Worm (Caenorhabditis elegans) whole organism, L4 larva: ENCODE results near the gene F46B6.5.

Source experiments
- F26F4.8 ChIP-seq: fragments of 200-800 bp; sonication (Bioruptor generic); conservative IDR thresholded peaks from 2 replicates; pipeline ENCODE4 v1.3.6; 2022; ENCODE audit warnings: missing genetic modification characterization, missing compliant biosample characterization
- F49E8.2 ChIP-seq: sonication (generic microtip); optimal IDR thresholded peaks from 2 replicates; lab custom pipeline; 2016; ENCODE audit warnings: missing compliant biosample characterization, mild to moderate bottlenecking, missing genetic modification characterization, borderline replicate concordance
- Y48G9A.11 ChIP-seq: fragments of 200-800 bp; sonication (Bioruptor generic); IDR thresholded peaks from 2 replicates; pipeline ENCODE4 v1.3.6; 2022; ENCODE audit warnings: missing genetic modification reagents, missing genetic modification characterization, missing compliant biosample characterization
- Y5F2A.4 ChIP-seq: fragments of 200-800 bp; sonication (Bioruptor generic); optimal IDR thresholded peaks from 2 replicates; lab custom pipeline; 2018; ENCODE audit warnings: mild to moderate bottlenecking, missing genetic modification characterization, missing compliant biosample characterization
- ZK546.5 ChIP-seq, 2 experiments: sonication (generic microtip); optimal IDR thresholded peaks; 2 replicates each; lab custom pipeline; 2017; ENCODE audit warnings: missing biosample characterization in 2 of 2, missing genetic modification characterization in 2 of 2
- aha-1 ChIP-seq: fragments of 150-350 bp; peaks from one replicate; lab custom pipeline; 2014; ENCODE audit warnings: missing biosample characterization, missing genetic modification characterization
- ceh-20 ChIP-seq: fragments of 200-800 bp; sonication (Bioruptor generic); IDR thresholded peaks from 2 replicates; pipeline ENCODE4 v1.3.6; 2022; ENCODE audit warnings: missing genetic modification reagents, missing genetic modification characterization, missing compliant biosample characterization
- ceh-44 ChIP-seq: fragments of 200-800 bp; sonication (Bioruptor generic); IDR thresholded peaks from 2 replicates; pipeline ENCODE4 v1.3.6; 2022; ENCODE audit warnings: missing genetic modification reagents, missing genetic modification characterization, missing compliant biosample characterization
- ces-1 ChIP-seq: fragments of 150-350 bp; sonication (generic microtip); optimal IDR thresholded peaks from 4 replicates; lab custom pipeline; 2014; ENCODE audit warnings: missing biosample characterization, missing genetic modification reagents, missing genetic modification characterization
- cey-2 ChIP-seq: sonication (generic microtip); optimal IDR thresholded peaks from 3 replicates; lab custom pipeline; 2017; ENCODE audit warnings: missing genetic modification characterization, mild to moderate bottlenecking, missing compliant biosample characterization, antibody characterized with exemption, borderline replicate concordance; ENCODE audit not compliant: insufficient read depth
- ctbp-1 ChIP-seq: fragments of 200-800 bp; sonication (Bioruptor generic); IDR thresholded peaks from 2 replicates; pipeline ENCODE4 v1.3.6; 2022; ENCODE audit warnings: missing genetic modification reagents, missing genetic modification characterization, missing compliant biosample characterization
- daf-12 ChIP-seq: fragments of 150-350 bp; optimal IDR thresholded peaks from 2 replicates; lab custom pipeline; 2014; ENCODE audit warnings: missing biosample characterization, missing genetic modification reagents, missing genetic modification characterization
- dmd-8 ChIP-seq: fragments of 200-800 bp; sonication (Bioruptor generic); IDR thresholded peaks from 2 replicates; pipeline ENCODE4 v1.3.6; 2022; ENCODE audit warnings: missing genetic modification characterization, missing compliant biosample characterization
- dmd-9 ChIP-seq: fragments of 200-800 bp; sonication (Bioruptor generic); IDR thresholded peaks from 2 replicates; pipeline ENCODE4 v1.3.6; 2022; ENCODE audit warnings: missing genetic modification reagents, missing genetic modification characterization, missing compliant biosample characterization
- fkh-10 ChIP-seq: fragments of 150-350 bp; optimal IDR thresholded peaks from 2 replicates; lab custom pipeline; 2014; ENCODE audit warnings: missing biosample characterization, missing genetic modification reagents, missing genetic modification characterization
- fos-1 ChIP-seq: fragments of 150-350 bp; optimal IDR thresholded peaks from 2 replicates; lab custom pipeline; 2014; ENCODE audit warnings: missing biosample characterization, missing genetic modification characterization
- gei-8 ChIP-seq: fragments of 200-800 bp; sonication (Bioruptor generic); optimal IDR thresholded peaks from 2 replicates; lab custom pipeline; 2018; ENCODE audit warnings: mild to moderate bottlenecking, missing genetic modification characterization, missing compliant biosample characterization
- lsy-2 ChIP-seq, 2 experiments: fragments of 150-350 bp in 1 of 2; sonication (generic microtip) in 1 of 2; optimal IDR thresholded peaks; 2 replicates each; lab custom pipeline; 2014 to 2017; ENCODE audit warnings: missing biosample characterization in 2 of 2, missing genetic modification characterization in 2 of 2
- madf-9 ChIP-seq: fragments of 200-800 bp; sonication (Bioruptor generic); conservative IDR thresholded peaks from 2 replicates; pipeline ENCODE4 v1.3.6; 2022; ENCODE audit warnings: missing genetic modification reagents, missing genetic modification characterization, missing compliant biosample characterization
- mdl-1 ChIP-seq, 2 experiments: fragments of 150-350 bp in 1 of 2; sonication (generic microtip) in 1 of 2; optimal IDR thresholded peaks; 2 replicates each; lab custom pipeline; 2014 to 2017; ENCODE audit warnings: missing biosample characterization in 2 of 2, missing genetic modification characterization in 2 of 2
- mep-1 ChIP-seq: fragments of 150-350 bp; sonication (generic microtip); optimal IDR thresholded peaks from 3 replicates; lab custom pipeline; 2014; ENCODE audit warnings: missing biosample characterization, missing genetic modification characterization
- mes-2 ChIP-seq: sonication (generic microtip); optimal IDR thresholded peaks from 2 replicates; lab custom pipeline; 2016; ENCODE audit warnings: missing genotype, mild to moderate bottlenecking, missing genetic modification characterization, missing compliant biosample characterization; ENCODE audit not compliant: poor library complexity, severe bottlenecking
- mxl-3 ChIP-seq: fragments of 200-800 bp; sonication (Bioruptor generic); optimal IDR thresholded peaks from 2 replicates; lab custom pipeline; 2018; ENCODE audit warnings: mild to moderate bottlenecking, missing genetic modification characterization, missing compliant biosample characterization
- nhr-102 ChIP-seq: sonication (generic microtip); optimal IDR thresholded peaks from 2 replicates; lab custom pipeline; 2016; ENCODE audit warnings: mild to moderate bottlenecking, missing genetic modification characterization, moderate library complexity, missing compliant biosample characterization
- nhr-11 ChIP-seq: fragments of 150-350 bp; optimal IDR thresholded peaks from 2 replicates; lab custom pipeline; 2014; ENCODE audit warnings: missing biosample characterization, missing genetic modification characterization
- nhr-237 ChIP-seq: sonication (generic microtip); optimal IDR thresholded peaks from 2 replicates; lab custom pipeline; 2017; ENCODE audit warnings: missing biosample characterization, missing genetic modification characterization
- nhr-76 ChIP-seq: fragments of 150-350 bp; optimal IDR thresholded peaks from 2 replicates; lab custom pipeline; 2014; ENCODE audit warnings: missing biosample characterization, missing genetic modification characterization
- php-3 ChIP-seq: fragments of 200-800 bp; sonication (Bioruptor generic); IDR thresholded peaks from 2 replicates; pipeline ENCODE4 v1.3.6; 2022; ENCODE audit warnings: missing genetic modification reagents, missing genetic modification characterization, missing compliant biosample characterization
- set-16 ChIP-seq: fragments of 200-800 bp; sonication (Bioruptor generic); IDR thresholded peaks from 2 replicates; pipeline ENCODE4 v1.3.6; 2022; ENCODE audit warnings: missing genetic modification reagents, missing genetic modification characterization, missing compliant biosample characterization
- snpc-1.2 ChIP-seq: fragments of 200-800 bp; sonication (Bioruptor generic); IDR thresholded peaks from 2 replicates; pipeline ENCODE4 v1.3.6; 2022; ENCODE audit warnings: missing genetic modification reagents, missing genetic modification characterization, missing compliant biosample characterization
- unc-62 ChIP-seq, 3 experiments: fragments of 150-350 bp in 1 of 3; sonication (generic microtip); optimal IDR thresholded peaks in 2 of 3; peaks in 1 of 3; 1 replicate in 1 of 3; 2 replicates in 2 of 3; lab custom pipeline; 2014 to 2017; ENCODE audit warnings: missing biosample characterization in 3 of 3, missing genetic modification characterization in 3 of 3, missing genetic modification reagents in 3 of 3, missing genotype in 1 of 3
- zip-11 ChIP-seq: fragments of 200-800 bp; sonication (Bioruptor generic); IDR thresholded peaks from 2 replicates; pipeline ENCODE4 v1.3.6; 2022; ENCODE audit warnings: missing genetic modification characterization, missing compliant biosample characterization
- ztf-11 ChIP-seq: fragments of 150-350 bp; optimal IDR thresholded peaks from 2 replicates; lab custom pipeline; 2014; ENCODE audit warnings: missing biosample characterization, missing genetic modification characterization
- ztf-7 ChIP-seq: fragments of 150-350 bp; optimal IDR thresholded peaks from 2 replicates; lab custom pipeline; 2014; ENCODE audit warnings: missing biosample characterization, missing genetic modification characterization

Gene F46B6.5

DNA sequence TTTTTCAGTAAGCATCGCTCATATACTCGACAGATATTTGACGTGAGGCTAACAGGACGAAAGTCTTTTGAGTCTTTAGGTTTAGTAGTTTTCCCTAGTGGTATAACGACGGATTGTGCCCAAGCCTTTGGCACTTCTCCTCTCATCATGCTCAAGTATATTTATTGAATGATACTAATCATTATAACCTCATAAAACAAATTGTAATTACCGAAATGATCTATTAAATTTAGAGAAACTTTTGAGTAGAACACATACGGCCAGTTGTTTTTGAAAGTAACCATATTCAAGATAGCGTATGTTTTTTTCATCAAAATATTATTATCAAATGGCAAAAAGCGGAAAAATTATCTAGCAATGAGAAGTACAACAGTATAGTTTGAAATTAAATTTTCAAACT lies 11.6 kb downstream of the F46B6.5 start:
- TF ChIP-seq set-16 (GFP tag; lab: Robert Waterston, UW) (no peak), gei-8 (GFP tag; lab: Kevin White, UChicago) (no peak), snpc-1.2 (GFP tag; lab: Robert Waterston, UW) (no peak), cey-2 (no peak), mes-2 (tag; lab: Kevin White, UChicago) (no peak), ZK546.5 (tag; optimal IDR thresholded peaks at IDR 0.05; lab: Kevin White, UChicago) (no peak), ceh-44 (GFP tag; lab: Robert Waterston, UW) (no peak), nhr-11 (tag; lab: Kevin White, UChicago) (no peak), Y5F2A.4 (GFP tag; lab: Kevin White, UChicago) (no peak), nhr-237 (tag; lab: Kevin White, UChicago) (no peak), mep-1 (tag; lab: Kevin White, UChicago) (no peak), nhr-76 (no peak), Y48G9A.11 (GFP tag; lab: Robert Waterston, UW) (no peak), aha-1 (no peak), daf-12 (tag; lab: Kevin White, UChicago) (no peak), fos-1 (tag; lab: Kevin White, UChicago) (no peak), dmd-8 (GFP tag; lab: Robert Waterston, UW) (no peak), lsy-2 (tag; optimal IDR thresholded peaks at IDR 0.05; lab: Kevin White, UChicago) (no peak), dmd-9 (GFP tag; lab: Robert Waterston, UW) (no peak), ztf-7 (tag; lab: Kevin White, UChicago) (no peak)

DNA sequence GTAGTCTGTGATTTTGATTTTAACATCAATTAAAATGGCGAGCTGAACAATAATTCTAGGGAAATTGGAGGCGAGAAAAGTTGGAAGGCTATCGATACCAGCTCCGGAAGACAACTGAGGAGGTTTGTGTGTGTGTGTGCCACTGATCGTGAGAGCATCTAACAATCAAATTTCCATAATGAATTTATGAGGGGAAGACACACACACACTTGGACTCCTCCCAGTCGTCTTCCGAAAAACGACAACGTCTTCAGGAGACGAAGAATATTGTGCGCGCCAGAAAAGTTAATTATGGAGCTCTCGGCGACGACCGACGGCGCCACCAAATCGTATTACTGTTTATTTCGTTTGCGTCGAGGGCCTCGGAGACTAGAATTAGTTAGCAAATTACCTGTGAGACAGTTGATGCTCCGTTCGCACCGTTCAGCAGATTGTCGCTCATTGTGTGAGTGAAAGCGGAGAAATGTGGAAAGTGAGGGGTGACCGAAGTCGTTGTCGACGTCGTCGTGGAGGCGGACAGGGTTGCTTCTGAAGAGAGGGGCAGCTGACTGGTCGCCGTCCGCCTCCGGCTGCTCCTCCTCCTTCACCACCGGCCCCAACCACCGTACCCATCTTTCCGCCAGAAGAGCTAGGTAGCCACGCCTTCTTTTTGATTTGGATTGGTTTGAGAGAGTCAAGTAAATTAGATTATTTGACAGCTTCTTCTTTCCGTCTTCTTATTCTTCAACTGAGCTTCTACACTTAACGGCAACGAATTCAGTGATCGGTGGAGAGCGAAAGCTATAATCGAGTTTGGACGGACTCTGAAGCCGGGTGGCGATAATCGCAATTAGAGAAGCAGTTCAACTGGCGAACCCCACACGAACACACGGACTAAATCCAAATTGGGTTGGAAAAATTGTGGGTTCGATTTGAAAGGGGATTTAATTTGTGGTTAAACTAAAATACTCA lies 13.8 kb downstream of the F46B6.5 start, which contains the start of gene unc-42:
Gene unc-42, minus strand, starts transcription at position 564 of the 951 bp plus-strand sequence.
- TF ChIP-seq F49E8.2 (tag; lab: Kevin White, UChicago) (no peak), F26F4.8 (GFP tag; lab: Robert Waterston, UW) (no peak), ztf-11 (tag; lab: Kevin White, UChicago) (no peak), lsy-2 (tag; optimal IDR thresholded peaks at IDR 0.05; lab: Kevin White, UChicago) (peak in 1 of 2 experiments; percentile 40), ZK546.5 (tag; optimal IDR thresholded peaks at IDR 0.05; lab: Kevin White, UChicago) (no peak), mdl-1 (tag; optimal IDR thresholded peaks at IDR 0.05; lab: Kevin White, UChicago) (no peak), ceh-20 (GFP tag; lab: Robert Waterston, UW) (no peak), madf-9 (no peak), fkh-10 (peak; percentile 73), mxl-3 (GFP tag; lab: Kevin White, UChicago) (no peak), mep-1 (tag; lab: Kevin White, UChicago) (no peak), ces-1 (GFP tag; lab: Kevin White, UChicago) (peak; percentile 100), zip-11 (GFP tag; lab: Robert Waterston, UW) (no peak), unc-62 (GFP tag; optimal IDR thresholded peaks at IDR 0.05 in 1 of 2; lab: Kevin White, UChicago) (peak in 1 of 2 experiments; percentile 4), unc-62 (tag; optimal IDR thresholded peaks at IDR 0.05; lab: Kevin White, UChicago) (no peak), aha-1 (peak; percentile 2), ctbp-1 (GFP tag; lab: Robert Waterston, UW) (peak; percentile 70), nhr-102 (no peak), ztf-7 (tag; lab: Kevin White, UChicago) (no peak), set-16 (GFP tag; lab: Robert Waterston, UW) (peak; percentile 93)

DNA sequence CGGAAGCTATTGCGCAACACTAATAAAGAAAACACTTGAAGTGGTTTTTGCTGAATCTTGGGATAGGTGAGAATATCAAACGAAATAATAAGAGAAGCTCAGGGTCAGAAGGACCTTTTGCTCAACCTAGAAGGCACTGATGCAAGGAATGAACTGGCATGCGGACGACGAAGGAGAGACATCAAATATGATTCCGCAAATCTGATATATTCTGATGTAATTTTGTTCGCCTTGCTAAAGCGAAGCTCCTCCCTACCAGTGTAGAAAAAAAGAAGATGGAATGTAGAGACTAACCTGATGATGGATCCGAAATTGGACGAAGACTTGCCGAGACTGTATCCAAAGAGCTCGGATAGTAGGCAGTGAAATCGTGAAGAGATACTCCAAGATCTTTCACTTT lies 14.9 kb downstream of the F46B6.5 start:
- TF ChIP-seq ces-1 (GFP tag; lab: Kevin White, UChicago), result peak; percentile 96
- peak; percentile 30 for TF ChIP-seq fkh-10
- TF ChIP-seq ctbp-1 (GFP tag; lab: Robert Waterston, UW), result peak; percentile 68
- no peak for TF ChIP-seq php-3
- TF ChIP-seq, all 104 proteins: peak for 3
